Worm (Caenorhabditis elegans) whole organism, L3 larva: ENCODE data around the gene set-11.

Experiments used
- R02D3.7 ChIP-seq: fragments of 150-350 bp; optimal IDR thresholded peaks from 2 replicates; lab custom pipeline; 2014; ENCODE audit warnings: missing biosample characterization, missing genetic modification characterization
- ZK546.5 ChIP-seq: sonication (generic microtip); optimal IDR thresholded peaks from 2 replicates; lab custom pipeline; 2017; ENCODE audit warnings: missing biosample characterization, missing genetic modification characterization
- aly-2 ChIP-seq: fragments of 150-350 bp; optimal IDR thresholded peaks from 2 replicates; lab custom pipeline; 2014; ENCODE audit warnings: missing biosample characterization, missing genetic modification characterization
- ama-1 ChIP-seq: fragments of 150-350 bp; optimal IDR thresholded peaks from 2 replicates; lab custom pipeline; 2018
- ceh-16 ChIP-seq: sonication (generic microtip); optimal IDR thresholded peaks from 2 replicates; lab custom pipeline; 2017; ENCODE audit warnings: missing biosample characterization, missing genetic modification characterization
- ceh-28 ChIP-seq: fragments of 150-350 bp; optimal IDR thresholded peaks from 2 replicates; lab custom pipeline; 2014; ENCODE audit warnings: missing biosample characterization, missing genetic modification reagents, missing genetic modification characterization
- ceh-82 ChIP-seq: fragments of 150-350 bp; optimal IDR thresholded peaks from 2 replicates; lab custom pipeline; 2014; ENCODE audit warnings: missing biosample characterization, missing genetic modification characterization
- ceh-9 ChIP-seq: sonication (generic microtip); optimal IDR thresholded peaks from 2 replicates; lab custom pipeline; 2018; ENCODE audit warnings: missing biosample characterization, missing genetic modification characterization
- daf-12 ChIP-seq: fragments of 150-350 bp; optimal IDR thresholded peaks from 2 replicates; lab custom pipeline; 2014; ENCODE audit warnings: missing biosample characterization, missing genetic modification reagents, missing genetic modification characterization
- elt-2 ChIP-seq: sonication (generic microtip); optimal IDR thresholded peaks from 2 replicates; lab custom pipeline; 2016; ENCODE audit warnings: missing genetic modification reagents, mild to moderate bottlenecking, missing genetic modification characterization, missing compliant biosample characterization
- elt-3 ChIP-seq, 3 experiments: fragments of 150-350 bp in 1 of 3; sonication (generic microtip) in 2 of 3; optimal IDR thresholded peaks; 2 replicates in 2 of 3; 4 replicates in 1 of 3; lab custom pipeline; 2014 to 2017; ENCODE audit warnings: missing biosample characterization in 3 of 3, missing genetic modification characterization in 3 of 3
- fos-1 ChIP-seq: fragments of 150-350 bp; optimal IDR thresholded peaks from 2 replicates; lab custom pipeline; 2014; ENCODE audit warnings: missing biosample characterization, missing genetic modification characterization
- hmg-11 ChIP-seq: sonication (generic microtip); optimal IDR thresholded peaks from 2 replicates; lab custom pipeline; 2016; ENCODE audit warnings: missing genetic modification characterization, missing compliant biosample characterization
- jun-1 ChIP-seq: fragments of 150-350 bp; optimal IDR thresholded peaks from 2 replicates; lab custom pipeline; 2014; ENCODE audit warnings: missing biosample characterization, missing genetic modification reagents, missing genetic modification characterization
- lin-39 ChIP-seq: fragments of 150-350 bp; optimal IDR thresholded peaks from 2 replicates; lab custom pipeline; 2018; ENCODE audit warnings: missing biosample characterization, missing genetic modification reagents, missing genetic modification characterization
- lsy-12 ChIP-seq: sonication (generic microtip); optimal IDR thresholded peaks from 2 replicates; lab custom pipeline; 2016; ENCODE audit warnings: mild to moderate bottlenecking, missing genetic modification characterization, missing compliant biosample characterization
- mdl-1 ChIP-seq: fragments of 150-350 bp; optimal IDR thresholded peaks from 2 replicates; lab custom pipeline; 2014; ENCODE audit warnings: missing biosample characterization, missing genetic modification characterization
- mml-1 ChIP-seq: fragments of 150-350 bp; sonication (generic microtip); optimal IDR thresholded peaks from 3 replicates; lab custom pipeline; 2014; ENCODE audit warnings: missing biosample characterization, missing genetic modification characterization
- nfya-1 ChIP-seq: sonication (generic microtip); optimal IDR thresholded peaks from 2 replicates; lab custom pipeline; 2017; ENCODE audit warnings: missing genetic modification characterization, mild to moderate bottlenecking, missing compliant biosample characterization, antibody characterized with exemption, moderate library complexity; ENCODE audit not compliant: insufficient read depth
- nhr-11 ChIP-seq: fragments of 150-350 bp; optimal IDR thresholded peaks from 2 replicates; lab custom pipeline; 2014; ENCODE audit warnings: missing biosample characterization, missing genetic modification characterization
- nhr-23 ChIP-seq: fragments of 150-350 bp; optimal IDR thresholded peaks from 2 replicates; lab custom pipeline; 2014; ENCODE audit warnings: missing biosample characterization, missing genetic modification reagents, missing genetic modification characterization
- nhr-237 ChIP-seq: fragments of 150-350 bp; optimal IDR thresholded peaks from 2 replicates; lab custom pipeline; 2014; ENCODE audit warnings: missing biosample characterization, missing genetic modification characterization
- nhr-25 ChIP-seq: sonication (generic microtip); optimal IDR thresholded peaks from 2 replicates; lab custom pipeline; 2017; ENCODE audit warnings: missing biosample characterization, missing genetic modification characterization
- nhr-67 ChIP-seq: fragments of 150-350 bp; optimal IDR thresholded peaks from 2 replicates; lab custom pipeline; 2014; ENCODE audit warnings: missing biosample characterization, missing genetic modification characterization
- nhr-76 ChIP-seq: fragments of 150-350 bp; sonication (generic microtip); optimal IDR thresholded peaks from 5 replicates; lab custom pipeline; 2014; ENCODE audit warnings: missing biosample characterization, missing genetic modification characterization
- pha-4 ChIP-seq: fragments of 150-350 bp; optimal IDR thresholded peaks from 2 replicates; lab custom pipeline; 2014; ENCODE audit warnings: missing biosample characterization, missing genetic modification reagents, missing genetic modification characterization
- snpc-4 ChIP-seq: fragments of 150-350 bp; optimal IDR thresholded peaks from 2 replicates; lab custom pipeline; 2014; ENCODE audit warnings: missing biosample characterization, missing genetic modification characterization
- tbx-2 ChIP-seq: sonication (generic microtip); optimal IDR thresholded peaks from 2 replicates; lab custom pipeline; 2016; ENCODE audit warnings: mild to moderate bottlenecking, missing genetic modification characterization, missing compliant biosample characterization
- unc-39 ChIP-seq: sonication (generic microtip); optimal IDR thresholded peaks from 4 replicates; lab custom pipeline; 2017; ENCODE audit warnings: missing biosample characterization, missing genetic modification characterization
- unc-62 ChIP-seq: fragments of 150-350 bp; sonication (generic microtip); optimal IDR thresholded peaks from 4 replicates; lab custom pipeline; 2014; ENCODE audit warnings: missing biosample characterization, missing genetic modification reagents, missing genetic modification characterization
- zag-1 ChIP-seq: fragments of 150-350 bp; optimal IDR thresholded peaks from 2 replicates; lab custom pipeline; 2014; ENCODE audit warnings: missing biosample characterization, missing genetic modification characterization
- ztf-11 ChIP-seq: fragments of 150-350 bp; optimal IDR thresholded peaks from 2 replicates; lab custom pipeline; 2014; ENCODE audit warnings: missing biosample characterization, missing genetic modification characterization
- ztf-4 ChIP-seq: fragments of 150-350 bp; optimal IDR thresholded peaks from 2 replicates; lab custom pipeline; 2014; ENCODE audit warnings: missing biosample characterization, missing genetic modification characterization

set-11 gene

DNA sequence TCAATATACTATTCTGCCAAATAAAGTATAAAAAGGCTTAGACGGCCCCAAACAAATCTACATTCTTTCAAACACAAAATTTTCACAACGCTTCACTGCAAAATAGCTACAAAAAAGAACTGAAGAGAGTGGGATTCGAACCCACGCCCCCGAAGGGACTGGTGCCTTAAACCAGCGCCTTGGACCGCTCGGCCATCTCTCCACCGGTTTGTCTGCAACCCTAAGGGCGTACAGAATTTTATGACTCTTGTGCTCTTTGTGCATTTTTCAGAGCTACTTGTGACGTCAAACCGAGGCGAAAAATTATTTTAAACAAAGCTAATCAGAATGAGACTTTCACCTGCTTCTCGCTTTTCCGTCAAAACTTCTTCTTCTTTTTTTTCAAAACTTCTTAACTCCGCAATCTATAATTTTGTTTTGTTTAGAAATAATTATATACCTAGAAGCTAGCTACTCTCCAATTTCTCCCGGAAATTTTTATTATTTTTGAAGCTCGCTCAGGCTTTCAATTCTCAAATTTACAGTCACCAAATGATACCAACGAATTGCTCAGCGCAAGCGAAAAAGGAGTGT is 43.9 kb upstream of the set-11 start, which contains the start of gene T05A8.8:
Gene T05A8.8 (plus strand): TSS at position 523 of the 573 bp plus-strand sequence.
- TF ChIP-seq ZK546.5 (tag; lab: Kevin White, UChicago), result no peak
- TF ChIP-seq zag-1 (tag; lab: Kevin White, UChicago), result no peak
- TF ChIP-seq, all 47 proteins: peak for 0

DNA sequence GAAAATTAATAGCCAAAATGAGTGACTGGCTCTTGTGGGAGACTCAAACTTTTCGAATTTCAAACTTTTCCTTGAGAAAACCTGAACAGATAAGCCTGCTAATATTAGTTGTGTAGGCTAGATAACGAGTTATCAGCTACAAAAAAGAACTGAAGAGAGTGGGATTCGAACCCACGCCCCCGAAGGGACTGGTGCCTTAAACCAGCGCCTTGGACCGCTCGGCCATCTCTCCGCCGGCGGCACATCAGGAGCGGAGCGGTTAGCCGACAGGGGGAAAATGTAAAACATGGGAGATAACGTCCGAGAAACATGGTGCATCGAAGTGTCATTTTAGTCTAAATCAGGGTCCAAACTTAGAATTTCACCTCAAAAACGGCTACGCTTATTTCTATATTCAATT is 43.3 kb upstream of the set-11 start:
- no peak for TF ChIP-seq nhr-23
- no peak for TF ChIP-seq nhr-67 (tag; lab: Kevin White, UChicago)
- TF ChIP-seq aly-2 (tag; lab: Kevin White, UChicago), result no peak
- TF ChIP-seq daf-12 (tag; lab: Kevin White, UChicago), result no peak
- no peak for TF ChIP-seq ztf-11

DNA sequence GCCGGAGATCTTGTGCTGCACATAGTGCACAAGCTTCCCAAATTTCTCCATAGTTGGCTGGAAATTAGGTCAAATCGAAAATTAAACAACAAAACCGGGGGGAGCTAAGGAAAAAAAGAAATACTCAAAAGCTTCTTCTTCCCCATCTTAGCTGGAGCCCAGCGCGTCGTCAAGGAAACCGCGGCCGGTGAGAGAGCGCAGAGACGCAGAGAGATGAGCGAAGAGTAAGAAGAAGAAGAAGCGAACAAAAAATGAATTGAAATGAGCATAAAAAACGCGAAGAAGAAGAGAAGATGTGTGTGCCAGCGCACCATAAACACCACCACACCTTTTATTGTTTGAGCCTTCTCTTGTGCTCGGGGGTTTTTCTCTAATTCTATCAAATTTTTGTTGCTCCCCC is 42.8 kb upstream of the set-11 start, which contains the start of gene wdr-31:
Gene wdr-31 (minus strand): TSS at position 101 of the 400 bp plus-strand sequence.
- TF ChIP-seq lsy-12 (tag; lab: Kevin White, UChicago) (no peak), daf-12 (tag; lab: Kevin White, UChicago) (no peak), ztf-4 (no peak), elt-2 (tag; lab: Kevin White, UChicago) (no peak), unc-39 (no peak), mml-1 (no peak), ceh-9 (tag; lab: Kevin White, UChicago) (no peak), fos-1 (tag; lab: Kevin White, UChicago) (no peak), ceh-16 (no peak), ama-1 (lab: Kevin White, UChicago) (no peak), nhr-67 (tag; lab: Kevin White, UChicago) (no peak), jun-1 (tag; lab: Kevin White, UChicago) (no peak), nhr-237 (tag; lab: Kevin White, UChicago) (no peak), nhr-23 (no peak), ceh-28 (tag; lab: Kevin White, UChicago) (no peak), R02D3.7 (tag; lab: Kevin White, UChicago) (no peak), pha-4 (no peak), nhr-76 (tag; lab: Kevin White, UChicago) (no peak)

DNA sequence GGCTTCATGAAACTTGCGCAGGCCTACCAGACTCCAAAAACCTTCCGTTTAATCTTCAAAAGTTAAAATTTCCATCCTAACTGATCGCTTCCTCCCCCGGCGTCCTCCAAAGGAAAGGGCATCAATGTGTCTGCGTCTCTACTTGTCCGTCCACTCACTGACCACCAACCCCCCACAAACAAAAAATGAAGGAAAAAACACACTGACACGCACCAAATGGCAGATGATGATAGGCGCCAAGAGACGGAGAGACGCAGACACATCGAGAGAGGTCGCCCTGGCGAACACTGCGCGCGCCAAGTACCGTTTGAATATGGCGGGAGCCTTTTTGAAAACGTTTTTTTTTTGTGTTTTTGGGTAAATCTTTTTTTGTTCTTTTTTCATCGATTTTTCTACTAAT is 42.4 kb upstream of the set-11 start:
- no peak for TF ChIP-seq ceh-16
- TF ChIP-seq nfya-1, result peak; percentile 79
- TF ChIP-seq jun-1 (tag; lab: Kevin White, UChicago), result peak; percentile 17
- TF ChIP-seq ama-1 (lab: Kevin White, UChicago), result no peak
- TF ChIP-seq nhr-237 (tag; lab: Kevin White, UChicago), result no peak
- no peak for TF ChIP-seq ceh-9 (tag; lab: Kevin White, UChicago)
- TF ChIP-seq hmg-11 (tag; lab: Kevin White, UChicago), result peak; percentile 40
- TF ChIP-seq lin-39 (tag; lab: Kevin White, UChicago), result peak; percentile 61
- TF ChIP-seq nhr-25 (tag; lab: Kevin White, UChicago), result peak; percentile 32
- TF ChIP-seq nhr-23, result peak; percentile 20
- TF ChIP-seq ceh-82, result no peak
- TF ChIP-seq ztf-4, result no peak
- no peak for TF ChIP-seq pha-4
- TF ChIP-seq elt-2 (tag; lab: Kevin White, UChicago), result no peak
- peak; percentile 23 for TF ChIP-seq snpc-4 (tag; lab: Kevin White, UChicago)

DNA sequence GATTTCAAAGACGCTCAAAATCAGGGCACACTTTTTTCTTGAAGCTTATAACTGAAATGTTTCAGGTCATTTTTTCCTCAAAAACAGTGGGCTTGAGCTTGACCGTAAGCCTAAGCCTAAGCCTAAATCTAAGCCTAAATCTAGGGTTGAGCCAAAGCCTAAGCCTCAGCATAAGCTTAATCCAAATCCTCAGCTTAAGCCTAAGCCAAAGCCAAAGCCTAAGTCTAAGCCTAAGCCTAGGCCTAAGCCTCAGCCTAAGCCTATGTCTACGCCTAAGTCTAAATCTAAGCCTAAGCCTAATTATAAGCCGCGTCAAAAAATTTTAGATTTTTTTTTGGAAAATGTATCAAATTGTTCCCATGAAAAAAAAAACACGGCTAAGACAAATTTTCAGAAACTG is 41.9 kb upstream of the set-11 start:
- TF ChIP-seq nhr-237 (tag; lab: Kevin White, UChicago) (no peak), nhr-11 (tag; lab: Kevin White, UChicago) (no peak), mdl-1 (tag; lab: Kevin White, UChicago) (no peak), tbx-2 (tag; lab: Kevin White, UChicago) (no peak), unc-62 (GFP tag; lab: Kevin White, UChicago) (no peak), elt-3 (tag; optimal IDR thresholded peaks at IDR 0.05; lab: Kevin White, UChicago) (no peak), ceh-28 (tag; lab: Kevin White, UChicago) (no peak), ceh-82 (no peak), nhr-67 (tag; lab: Kevin White, UChicago) (no peak)
- TF ChIP-seq, all 47 proteins: peak for 0
